Fruit fly (Drosophila melanogaster) whole organism, embryonic: ENCODE data around the gene LysD.

Experiments
- CG1024 ChIP-seq: fragments of 200-800 bp; sonication (Bioruptor generic); IDR thresholded peaks from 2 replicates; pipeline ENCODE4 v1.3.6; 2022; ENCODE audit warnings: missing biosample characterization, missing genetic modification characterization
- CG1233 ChIP-seq: fragments of 200-800 bp; sonication (Bioruptor generic); optimal IDR thresholded peaks from 4 replicates; lab custom pipeline; 2018; ENCODE audit warnings: missing biosample characterization, mild to moderate bottlenecking, missing genetic modification characterization
- CG12659 ChIP-seq: fragments of 200-800 bp; sonication (Bioruptor generic); optimal IDR thresholded peaks from 3 replicates; lab custom pipeline; 2017; ENCODE audit warnings: mild to moderate bottlenecking, missing biosample characterization, missing genetic modification reagents, missing genetic modification characterization
- CG12942 ChIP-seq: fragments of 200-800 bp; sonication (Bioruptor generic); optimal IDR thresholded peaks from 3 replicates; lab custom pipeline; 2016; ENCODE audit warnings: missing biosample characterization, missing genetic modification characterization
- CG13894 ChIP-seq: fragments of 200-800 bp; sonication (Bioruptor generic); optimal IDR thresholded peaks from 3 replicates; lab custom pipeline; 2018; ENCODE audit warnings: missing biosample characterization, mild to moderate bottlenecking, missing genetic modification characterization, moderate library complexity
- CG14667 ChIP-seq: fragments of 200-800 bp; sonication (Bioruptor generic); IDR thresholded peaks from 2 replicates; pipeline ENCODE4 v1.3.6; 2022; ENCODE audit warnings: missing biosample characterization, missing genetic modification characterization
- CG15479 ChIP-seq: fragments of 200-800 bp; sonication (Bioruptor generic); optimal IDR thresholded peaks from 3 replicates; lab custom pipeline; 2019; ENCODE audit warnings: missing biosample characterization, mild to moderate bottlenecking, missing genetic modification characterization, moderate library complexity
- CG15601 ChIP-seq: fragments of 200-800 bp; sonication (Bioruptor generic); optimal IDR thresholded peaks from 3 replicates; lab custom pipeline; 2019; ENCODE audit warnings: missing biosample characterization, mild to moderate bottlenecking, missing genetic modification characterization, moderate library complexity
- CG17385 ChIP-seq: fragments of 200-800 bp; sonication (Bioruptor generic); optimal IDR thresholded peaks from 3 replicates; lab custom pipeline; 2018; ENCODE audit warnings: missing biosample characterization, mild to moderate bottlenecking, missing genetic modification characterization
- CG17612 ChIP-seq: fragments of 200-800 bp; sonication (Bioruptor generic); IDR thresholded peaks from 2 replicates; pipeline ENCODE4 v1.3.6; 2022; ENCODE audit warnings: missing biosample characterization, missing genetic modification characterization
- CG18764 ChIP-seq: fragments of 200-800 bp; sonication (Bioruptor generic); optimal IDR thresholded peaks from 3 replicates; lab custom pipeline; 2016; ENCODE audit warnings: missing biosample characterization, missing genetic modification characterization
- CG2889 ChIP-seq: fragments of 200-800 bp; sonication (Bioruptor generic); IDR thresholded peaks from 3 replicates; pipeline ENCODE4 v1.3.6; 2022; ENCODE audit warnings: missing biosample characterization, missing genetic modification characterization
- CG31388 ChIP-seq: fragments of 200-800 bp; sonication (Bioruptor generic); optimal IDR thresholded peaks from 2 replicates; lab custom pipeline; 2016; ENCODE audit warnings: missing biosample characterization, missing genetic modification characterization
- CG3281 ChIP-seq: fragments of 200-800 bp; sonication (Bioruptor generic); optimal IDR thresholded peaks from 3 replicates; lab custom pipeline; 2017; ENCODE audit warnings: missing biosample characterization, mild to moderate bottlenecking, missing genetic modification characterization
- CG3847 ChIP-seq: fragments of 200-800 bp; sonication (Bioruptor generic); IDR thresholded peaks from 2 replicates; pipeline ENCODE4 v1.3.6; 2022; ENCODE audit warnings: missing biosample characterization, missing genetic modification characterization
- CG5245 ChIP-seq: fragments of 200-800 bp; sonication (Bioruptor generic); optimal IDR thresholded peaks from 3 replicates; lab custom pipeline; 2016; ENCODE audit warnings: missing biosample characterization, missing genetic modification characterization
- CG6254 ChIP-seq: fragments of 200-800 bp; sonication (Bioruptor generic); optimal IDR thresholded peaks from 3 replicates; lab custom pipeline; 2017; ENCODE audit warnings: mild to moderate bottlenecking, missing biosample characterization, missing genetic modification reagents, missing genetic modification characterization
- CG6654 ChIP-seq: fragments of 200-800 bp; sonication (Bioruptor generic); optimal IDR thresholded peaks from 2 replicates; lab custom pipeline; 2017; ENCODE audit warnings: missing biosample characterization, mild to moderate bottlenecking, missing genetic modification characterization
- CG6854 ChIP-seq: fragments of 200-800 bp; sonication (Bioruptor generic); optimal IDR thresholded peaks from 3 replicates; lab custom pipeline; 2017; ENCODE audit warnings: missing biosample characterization, mild to moderate bottlenecking, missing genetic modification characterization
- CG7357 ChIP-seq: fragments of 200-800 bp; sonication (Bioruptor generic); IDR thresholded peaks from 3 replicates; pipeline ENCODE4 v1.3.6; 2022; ENCODE audit warnings: missing biosample characterization, missing genetic modification characterization
- D19A ChIP-seq: fragments of 200-800 bp; optimal IDR thresholded peaks from 3 replicates; lab custom pipeline; 2019; ENCODE audit warnings: missing biosample characterization, mild to moderate bottlenecking, missing genetic modification characterization, moderate library complexity
- Drgx ChIP-seq: fragments of 200-800 bp; sonication (Bioruptor generic); IDR thresholded peaks from 2 replicates; pipeline ENCODE4 v1.3.6; 2022; ENCODE audit warnings: missing biosample characterization, missing genetic modification characterization
- HLHmδ ChIP-seq: fragments of 200-800 bp; sonication (Bioruptor generic); optimal IDR thresholded peaks from 2 replicates; lab custom pipeline; 2018; ENCODE audit warnings: missing biosample characterization, mild to moderate bottlenecking, missing genetic modification characterization, moderate library complexity
- NC2β ChIP-seq: fragments of 200-800 bp; sonication (Bioruptor generic); optimal IDR thresholded peaks from 2 replicates; lab custom pipeline; 2016; ENCODE audit warnings: missing biosample characterization, missing genetic modification characterization
- Ravus ChIP-seq: fragments of 200-800 bp; sonication (Bioruptor generic); IDR thresholded peaks from 2 replicates; pipeline ENCODE4 v1.3.6; 2022; ENCODE audit warnings: missing biosample characterization, missing genetic modification characterization
- Spps ChIP-seq: fragments of 200-800 bp; sonication (Bioruptor generic); optimal IDR thresholded peaks from 2 replicates; lab custom pipeline; 2018; ENCODE audit warnings: missing biosample characterization, mild to moderate bottlenecking, missing genetic modification characterization
- Ssrp ChIP-seq: fragments of 200-800 bp; sonication (Bioruptor generic); optimal IDR thresholded peaks from 2 replicates; lab custom pipeline; 2018; ENCODE audit warnings: missing biosample characterization, mild to moderate bottlenecking, missing genetic modification characterization, moderate library complexity
- Tbp ChIP-seq: fragments of >200 bp; optimal IDR thresholded peaks from 2 replicates; lab custom pipeline; 2018; ENCODE audit warnings: missing biosample characterization, missing genetic modification characterization
- az2 ChIP-seq: fragments of 200-800 bp; sonication (Bioruptor generic); optimal IDR thresholded peaks from 3 replicates; lab custom pipeline; 2016; ENCODE audit warnings: missing biosample characterization, missing genetic modification characterization
- corto ChIP-seq: fragments of 200-800 bp; sonication (Bioruptor generic); optimal IDR thresholded peaks from 2 replicates; lab custom pipeline; 2016; ENCODE audit warnings: missing biosample characterization, mild to moderate bottlenecking, missing genetic modification characterization, moderate library complexity
- crc ChIP-seq: fragments of 200-800 bp; sonication (Bioruptor generic); optimal IDR thresholded peaks from 2 replicates; lab custom pipeline; 2016; ENCODE audit warnings: missing biosample characterization, missing genetic modification characterization
- dpn ChIP-seq, 2 experiments: fragments of 200-800 bp; sonication (Bioruptor generic); optimal IDR thresholded peaks; 3 replicates each; lab custom pipeline; 2016; ENCODE audit warnings: missing biosample characterization in 2 of 2, missing genetic modification characterization in 2 of 2
- dysf ChIP-seq: fragments of 200-800 bp; sonication (Bioruptor generic); IDR thresholded peaks from 3 replicates; pipeline ENCODE4 v1.3.6; 2022; ENCODE audit warnings: missing biosample characterization, missing genetic modification characterization
- ewg ChIP-seq: fragments of 200-800 bp; sonication (Bioruptor generic); optimal IDR thresholded peaks from 3 replicates; lab custom pipeline; 2017; ENCODE audit warnings: mild to moderate bottlenecking, missing biosample characterization, missing genetic modification reagents, missing genetic modification characterization
- gsb-n ChIP-seq: fragments of 200-800 bp; sonication (Bioruptor generic); optimal IDR thresholded peaks from 3 replicates; lab custom pipeline; 2018; ENCODE audit warnings: missing biosample characterization, mild to moderate bottlenecking, missing genetic modification characterization
- her ChIP-seq: fragments of 200-800 bp; sonication (Bioruptor generic); optimal IDR thresholded peaks from 2 replicates; lab custom pipeline; 2016; ENCODE audit warnings: missing biosample characterization, missing genetic modification characterization
- mirr ChIP-seq: fragments of 200-800 bp; sonication (Bioruptor generic); optimal IDR thresholded peaks from 3 replicates; lab custom pipeline; 2018; ENCODE audit warnings: missing biosample characterization, mild to moderate bottlenecking, missing genetic modification characterization
- pan ChIP-seq, 4 experiments: fragments of >200 bp in 3 of 4; fragments of 200-800 bp in 1 of 4; sonication (Bioruptor generic) in 1 of 4; optimal IDR thresholded peaks in 3 of 4; IDR thresholded peaks in 1 of 4; 2 replicates each; pipeline versions ENCODE4 v1.3.6 to Lab custom; 2017 to 2022; ENCODE audit warnings: missing biosample characterization in 2 of 4, missing genetic modification characterization in 2 of 4, mixed read lengths in 1 of 4
- prd ChIP-seq, 3 experiments: fragments of >200 bp in 2 of 3; fragments of 200-800 bp in 1 of 3; sonication (Bioruptor generic) in 1 of 3; optimal IDR thresholded peaks in 2 of 3; IDR thresholded peaks in 1 of 3; 2 replicates in 2 of 3; 3 replicates in 1 of 3; pipeline versions ENCODE4 v1.3.6 to Lab custom; 2017 to 2022; ENCODE audit warnings: missing biosample characterization in 1 of 3, missing genetic modification characterization in 1 of 3
- pum ChIP-seq: fragments of 200-800 bp; sonication (Bioruptor generic); optimal IDR thresholded peaks from 2 replicates; lab custom pipeline; 2016; ENCODE audit warnings: missing biosample characterization, missing genetic modification characterization
- row ChIP-seq: fragments of 200-800 bp; sonication (Bioruptor generic); IDR thresholded peaks from 3 replicates; pipeline ENCODE4 v1.3.6; 2022; ENCODE audit warnings: missing biosample characterization, missing genetic modification characterization
- slou ChIP-seq: fragments of 200-800 bp; sonication (Bioruptor generic); optimal IDR thresholded peaks from 3 replicates; lab custom pipeline; 2016; ENCODE audit warnings: missing biosample characterization, missing genetic modification characterization
- tgo ChIP-seq: fragments of 200-800 bp; sonication (Bioruptor generic); IDR thresholded peaks from 3 replicates; pipeline ENCODE4 v1.3.6; 2022; ENCODE audit warnings: missing biosample characterization, missing genetic modification characterization
- tll ChIP-seq, 2 experiments: fragments of 200-800 bp in 1 of 2; fragments of >200 bp in 1 of 2; sonication (Bioruptor generic) in 1 of 2; optimal IDR thresholded peaks; 2 replicates each; lab custom pipeline; 2017 to 2019; ENCODE audit warnings: missing biosample characterization in 2 of 2, missing genetic modification characterization in 2 of 2, mild to moderate bottlenecking in 1 of 2, moderate library complexity in 1 of 2
- tup ChIP-seq: fragments of 200-800 bp; sonication (Bioruptor generic); optimal IDR thresholded peaks from 2 replicates; lab custom pipeline; 2016; ENCODE audit warnings: missing biosample characterization, mild to moderate bottlenecking, missing genetic modification characterization, moderate library complexity
- vfl ChIP-seq: fragments of 200-800 bp; sonication (Bioruptor generic); optimal IDR thresholded peaks from 2 replicates; lab custom pipeline; 2016; ENCODE audit warnings: missing biosample characterization, missing genetic modification characterization
- zen2 ChIP-seq: fragments of 200-800 bp; sonication (Bioruptor generic); IDR thresholded peaks from 3 replicates; pipeline ENCODE4 v1.3.6; 2022; ENCODE audit warnings: missing biosample characterization, missing genetic modification characterization; ENCODE audit not compliant: partially characterized antibody

The LysD gene

dm6 chr3L:1204674-1205547, 6.1 kb downstream of the LysD start, which contains the start of gene CG9119 (continued):
- TF ChIP-seq CG3281: peak; percentile 81
- peak; percentile 61 to 67 for TF ChIP-seq dpn (GFP tag; optimal IDR thresholded peaks at IDR 0.05; lab: Kevin White, UChicago)
- TF ChIP-seq CG14667 (GFP tag; lab: Robert Waterston, UW): peak; percentile 47; the same call in 1 of the 2 replicates
- no peak for TF ChIP-seq CG6854
- peak; percentile 59 for TF ChIP-seq tgo (GFP tag; lab: Robert Waterston, UW)
- no peak for TF ChIP-seq CG31388 (GFP tag; lab: Kevin White, UChicago)
- peak; percentile 60 for TF ChIP-seq CG17385 (GFP tag; lab: Kevin White, UChicago)
- no peak for TF ChIP-seq CG1024 (GFP tag; lab: Robert Waterston, UW)
- TF ChIP-seq Drgx (GFP tag; lab: Robert Waterston, UW): no peak
- peak; percentile 32 for TF ChIP-seq CG6654 (GFP tag; lab: Kevin White, UChicago)
- no peak for TF ChIP-seq mirr (GFP tag; lab: Kevin White, UChicago)
- TF ChIP-seq CG13894 (tag; lab: Kevin White, UChicago): peak; percentile 50
- peak; percentile 66 for TF ChIP-seq gsb-n (tag; lab: Kevin White, UChicago)
- TF ChIP-seq vfl (GFP tag; lab: Kevin White, UChicago): peak; percentile 48
- no peak for TF ChIP-seq slou (GFP tag; lab: Kevin White, UChicago)
- no peak for TF ChIP-seq CG15479
- peak; percentile 59 for TF ChIP-seq Ssrp (tag; lab: Kevin White, UChicago)
- TF ChIP-seq CG7357 (GFP tag; lab: Robert Waterston, UW): 0 out of 3 replicates have a peak, but pooled peaks have one; percentile 36
- peak; percentile 42 for TF ChIP-seq az2
- peak; percentile 36 for TF ChIP-seq HLHmδ
- no peak for TF ChIP-seq pan (optimal IDR thresholded peaks at IDR 0.05; lab: Kevin White, UChicago)
- TF ChIP-seq pan (GFP tag; optimal IDR thresholded peaks at IDR 0.05 in 1 of 2, IDR thresholded peaks at IDR 0.05 in 1 of 2): peak in 1 of 2 experiments; percentile 45
- TF ChIP-seq crc (GFP tag; lab: Kevin White, UChicago): peak; percentile 51
- TF ChIP-seq CG5245 (GFP tag; lab: Kevin White, UChicago): peak; percentile 33
- TF ChIP-seq CG12942: peak; percentile 39
- TF ChIP-seq corto (GFP tag; lab: Kevin White, UChicago): no peak
- no peak for TF ChIP-seq CG17612 (GFP tag; lab: Robert Waterston, UW)
- TF ChIP-seq her (GFP tag; lab: Kevin White, UChicago): peak; percentile 65
- no peak for TF ChIP-seq Tbp (GFP tag; lab: Kevin White, UChicago)
- TF ChIP-seq row (GFP tag; lab: Robert Waterston, UW): peak; percentile 89
- peak; percentile 88 for TF ChIP-seq CG6254 (GFP tag; lab: Kevin White, UChicago)
- no peak for TF ChIP-seq zen2 (GFP tag; lab: Robert Waterston, UW)
- TF ChIP-seq D19A (tag; lab: Kevin White, UChicago): peak; percentile 56
- TF ChIP-seq Ravus (GFP tag; lab: Robert Waterston, UW): 0 out of 2 replicates have a peak, but pooled peaks have one; percentile 1
- no peak for TF ChIP-seq CG18764 (GFP tag; lab: Kevin White, UChicago)
- no peak for TF ChIP-seq prd (optimal IDR thresholded peaks at IDR 0.05; lab: Kevin White, UChicago)
- TF ChIP-seq prd (GFP tag; IDR thresholded peaks at IDR 0.05; lab: Robert Waterston, UW): peak; percentile 70; the same call in 2 of the 3 replicates
- TF ChIP-seq NC2β (GFP tag; lab: Kevin White, UChicago): peak; percentile 27
- TF ChIP-seq tll (GFP tag; optimal IDR thresholded peaks at IDR 0.05; lab: Kevin White, UChicago): no peak
- peak; percentile 70 for TF ChIP-seq dysf (GFP tag; lab: Robert Waterston, UW)
- peak; percentile 39 for TF ChIP-seq CG15601
- TF ChIP-seq CG12659: peak; percentile 69
- peak; percentile 52; the same call in 1 of the 2 replicates for TF ChIP-seq CG3847 (GFP tag; lab: Robert Waterston, UW)
- TF ChIP-seq ewg (GFP tag; lab: Kevin White, UChicago): peak; percentile 38
- 0 out of 3 replicates have a peak, but pooled peaks have one; percentile 24 for TF ChIP-seq CG2889
- no peak for TF ChIP-seq tup (GFP tag; lab: Kevin White, UChicago)
- TF ChIP-seq CG1233 (GFP tag; lab: Kevin White, UChicago): peak; percentile 66
- TF ChIP-seq pum (GFP tag; lab: Kevin White, UChicago): peak; percentile 51
- TF ChIP-seq Spps (tag; lab: Kevin White, UChicago): peak; percentile 72
